Fruit fly (Drosophila melanogaster) whole organism: ENCODE data around the gene CG43064.
A peak's percentile ranks its signal among the peaks of the same experiment; 100 is the strongest.

Source experiments
- CG8478 ChIP-seq: fragments of >200 bp; optimal IDR thresholded peaks from 2 replicates; lab custom pipeline; 2018; ENCODE audit warnings: inconsistent platforms
- Dll ChIP-seq: fragments of >200 bp; optimal IDR thresholded peaks from 2 replicates; lab custom pipeline; 2017
- EcR ChIP-seq, 2 experiments: fragments of >200 bp; optimal IDR thresholded peaks; 2 replicates each; lab custom pipeline; 2017; ENCODE audit warnings: missing biosample characterization in 2 of 2, missing genetic modification characterization in 2 of 2, missing genetic modification reagents in 2 of 2
- pan ChIP-seq: fragments of >200 bp; optimal IDR thresholded peaks from 2 replicates; lab custom pipeline; 2017
- psq ChIP-seq: fragments of >200 bp; optimal IDR thresholded peaks from 2 replicates; lab custom pipeline; 2017
- usp ChIP-seq: fragments of >200 bp; optimal IDR thresholded peaks from 2 replicates; lab custom pipeline; 2017; ENCODE audit warnings: missing biosample characterization, missing genetic modification characterization, mixed read lengths

CG43064 gene

dm6 chr3L:11833296-11833717 lies 3.2 kb downstream of the CG43064 start, which contains the start of gene CycA:
CycA (minus strand) TSS chr3L:11833578.
- TF ChIP-seq EcR (GFP tag; optimal IDR thresholded peaks at IDR 0.05; lab: Kevin White, UChicago), result no peak
- no peak for TF ChIP-seq Dll (lab: Kevin White, UChicago)
- no peak for TF ChIP-seq CG8478 (lab: Kevin White, UChicago)
- TF ChIP-seq psq (lab: Kevin White, UChicago), result no peak
- TF ChIP-seq pan (lab: Kevin White, UChicago), result no peak
- no peak for TF ChIP-seq usp (GFP tag; lab: Kevin White, UChicago)

- no peak for TF ChIP-seq Dll (lab: Kevin White, UChicago)
- TF ChIP-seq psq (lab: Kevin White, UChicago), result no peak
- TF ChIP-seq usp (GFP tag; lab: Kevin White, UChicago), result no peak
- no peak for TF ChIP-seq CG8478 (lab: Kevin White, UChicago)
- TF ChIP-seq EcR (GFP tag; optimal IDR thresholded peaks at IDR 0.05; lab: Kevin White, UChicago), result no peak
- no peak for TF ChIP-seq pan (lab: Kevin White, UChicago)
Measured at dm6 chr3L:11832360-11833295, 3.9 kb downstream of the CG43064 start.

- TF ChIP-seq EcR (GFP tag; optimal IDR thresholded peaks at IDR 0.05; lab: Kevin White, UChicago), result no peak
- no peak for TF ChIP-seq CG8478 (lab: Kevin White, UChicago)
- TF ChIP-seq Dll (lab: Kevin White, UChicago), result no peak
- no peak for TF ChIP-seq usp (GFP tag; lab: Kevin White, UChicago)
- no peak for TF ChIP-seq psq (lab: Kevin White, UChicago)
- TF ChIP-seq pan (lab: Kevin White, UChicago), result no peak
Measured at dm6 chr3L:11831199-11831598, 5.3 kb downstream of the CG43064 start.

dm6 chr3L:11828730-11829129 lies 7.8 kb downstream of the CG43064 start, which contains the start of gene CG7264:
CG7264 (plus strand) TSS chr3L:11829030.
- TF ChIP-seq CG8478 (lab: Kevin White, UChicago), result no peak
- no peak for TF ChIP-seq psq (lab: Kevin White, UChicago)
- no peak for TF ChIP-seq Dll (lab: Kevin White, UChicago)
- TF ChIP-seq EcR (GFP tag; optimal IDR thresholded peaks at IDR 0.05; lab: Kevin White, UChicago), result no peak
- no peak for TF ChIP-seq pan (lab: Kevin White, UChicago)
- no peak for TF ChIP-seq usp (GFP tag; lab: Kevin White, UChicago)

dm6 chr3L:11825560-11826153 lies 10.9 kb downstream of the CG43064 start, which contains the start of gene CG32095:
CG32095 (minus strand) TSS chr3L:11825732.
- no peak for TF ChIP-seq EcR (GFP tag; optimal IDR thresholded peaks at IDR 0.05; lab: Kevin White, UChicago)
- TF ChIP-seq Dll (lab: Kevin White, UChicago), result no peak
- TF ChIP-seq pan (lab: Kevin White, UChicago), result no peak
- TF ChIP-seq usp (GFP tag; lab: Kevin White, UChicago), result no peak
- no peak for TF ChIP-seq psq (lab: Kevin White, UChicago)
- no peak for TF ChIP-seq CG8478 (lab: Kevin White, UChicago)

dm6 chr3L:11822446-11823334 lies 13.8 kb downstream of the CG43064 start, which contains the start of gene RpL10Ab:
RpL10Ab (plus strand) TSS chr3L:11822851.
- TF ChIP-seq usp (GFP tag; lab: Kevin White, UChicago) (no peak), pan (lab: Kevin White, UChicago) (no peak), Dll (lab: Kevin White, UChicago) (no peak), CG8478 (lab: Kevin White, UChicago) (no peak), psq (lab: Kevin White, UChicago) (no peak), EcR (GFP tag; optimal IDR thresholded peaks at IDR 0.05; lab: Kevin White, UChicago) (no peak)

dm6 chr3L:11821723-11822445 lies 14.6 kb downstream of the CG43064 start, which contains the start of the genes CG11597 and CG5946:
CG11597 (minus strand) TSS chr3L:11822275.
CG5946 (minus strand) TSS chr3L:11822275.
- TF ChIP-seq Dll (lab: Kevin White, UChicago) (no peak), usp (GFP tag; lab: Kevin White, UChicago) (no peak), psq (lab: Kevin White, UChicago) (no peak), EcR (GFP tag; optimal IDR thresholded peaks at IDR 0.05; lab: Kevin White, UChicago) (no peak), CG8478 (lab: Kevin White, UChicago) (no peak), pan (lab: Kevin White, UChicago) (no peak)

- no peak for TF ChIP-seq EcR (GFP tag; optimal IDR thresholded peaks at IDR 0.05; lab: Kevin White, UChicago)
- no peak for TF ChIP-seq psq (lab: Kevin White, UChicago)
- TF ChIP-seq pan (lab: Kevin White, UChicago), result no peak
- no peak for TF ChIP-seq CG8478 (lab: Kevin White, UChicago)
- TF ChIP-seq Dll (lab: Kevin White, UChicago), result peak; percentile 41
- no peak for TF ChIP-seq usp (GFP tag; lab: Kevin White, UChicago)
Measured at dm6 chr3L:11819639-11820456, 16.7 kb downstream of the CG43064 start.

dm6 chr3L:11816641-11817040 lies 19.9 kb downstream of the CG43064 start:
- TF ChIP-seq Dll (lab: Kevin White, UChicago) (no peak), EcR (GFP tag; optimal IDR thresholded peaks at IDR 0.05; lab: Kevin White, UChicago) (no peak), usp (GFP tag; lab: Kevin White, UChicago) (no peak), CG8478 (lab: Kevin White, UChicago) (no peak), pan (lab: Kevin White, UChicago) (no peak), psq (lab: Kevin White, UChicago) (no peak)
